Worm (Caenorhabditis elegans) whole organism, late embryonic: ENCODE data around the gene Y97E10AR.6.

Source experiments
- C08G9.2 ChIP-seq: sonication (generic microtip); optimal IDR thresholded peaks from 2 replicates; lab custom pipeline; 2016; ENCODE audit warnings: mild to moderate bottlenecking, missing genetic modification characterization, moderate library complexity, missing compliant biosample characterization
- T23F11.4 ChIP-seq: fragments of 200-800 bp; sonication (Bioruptor generic); optimal IDR thresholded peaks from 2 replicates; lab custom pipeline; 2018; ENCODE audit warnings: mild to moderate bottlenecking, missing genetic modification characterization, missing compliant biosample characterization
- ceh-19 ChIP-seq: fragments of 200-800 bp; sonication (Bioruptor generic); optimal IDR thresholded peaks from 2 replicates; lab custom pipeline; 2018; ENCODE audit warnings: mild to moderate bottlenecking, missing genetic modification characterization, missing compliant biosample characterization
- ceh-2 ChIP-seq: sonication (generic microtip); optimal IDR thresholded peaks from 2 replicates; lab custom pipeline; 2016; ENCODE audit warnings: missing genotype, missing genetic modification characterization, missing compliant biosample characterization
- ceh-30 ChIP-seq: fragments of 150-350 bp; optimal IDR thresholded peaks from 2 replicates; lab custom pipeline; 2014; ENCODE audit warnings: missing biosample characterization, missing genetic modification characterization
- elt-2 ChIP-seq: sonication (generic microtip); optimal IDR thresholded peaks from 2 replicates; lab custom pipeline; 2016; ENCODE audit warnings: missing genetic modification reagents, missing genetic modification characterization, missing compliant biosample characterization
- ets-4 ChIP-seq: sonication (generic microtip); optimal IDR thresholded peaks from 2 replicates; lab custom pipeline; 2016; ENCODE audit warnings: missing genetic modification characterization, missing compliant biosample characterization
- eyg-1 ChIP-seq: sonication (generic microtip); optimal IDR thresholded peaks from 2 replicates; lab custom pipeline; 2016; ENCODE audit warnings: missing genotype, missing genetic modification characterization, missing compliant biosample characterization
- hlh-13 ChIP-seq: fragments of 200-800 bp; sonication (Bioruptor generic); optimal IDR thresholded peaks from 2 replicates; lab custom pipeline; 2018; ENCODE audit warnings: mild to moderate bottlenecking, missing genetic modification characterization, missing compliant biosample characterization
- hlh-8 ChIP-seq: sonication (generic microtip); optimal IDR thresholded peaks from 2 replicates; lab custom pipeline; 2016; ENCODE audit warnings: missing genotype, missing genetic modification characterization, missing compliant biosample characterization
- lin-11 ChIP-seq: fragments of 200-800 bp; sonication (Bioruptor generic); optimal IDR thresholded peaks from 2 replicates; lab custom pipeline; 2018; ENCODE audit warnings: mild to moderate bottlenecking, missing genetic modification characterization, missing compliant biosample characterization
- madf-2 ChIP-seq: sonication (generic microtip); optimal IDR thresholded peaks from 2 replicates; lab custom pipeline; 2017; ENCODE audit warnings: missing genetic modification characterization, missing compliant biosample characterization
- nfya-1 ChIP-seq: sonication (generic microtip); optimal IDR thresholded peaks from 2 replicates; lab custom pipeline; 2017; ENCODE audit warnings: missing genetic modification characterization, mild to moderate bottlenecking, missing compliant biosample characterization, antibody characterized with exemption, moderate library complexity
- pat-9 ChIP-seq: fragments of 200-800 bp; sonication (Bioruptor generic); optimal IDR thresholded peaks from 2 replicates; lab custom pipeline; 2018; ENCODE audit warnings: mild to moderate bottlenecking, missing genetic modification characterization, moderate library complexity, missing compliant biosample characterization
- pax-1 ChIP-seq: fragments of 150-350 bp; optimal IDR thresholded peaks from 2 replicates; lab custom pipeline; 2014; ENCODE audit warnings: missing biosample characterization, missing genetic modification characterization
- pros-1 ChIP-seq: fragments of 150-350 bp; optimal IDR thresholded peaks from 2 replicates; lab custom pipeline; 2014; ENCODE audit warnings: missing biosample characterization, missing genetic modification reagents, missing genetic modification characterization
- syd-9 ChIP-seq: sonication (generic microtip); optimal IDR thresholded peaks from 2 replicates; lab custom pipeline; 2016; ENCODE audit warnings: mild to moderate bottlenecking, missing genetic modification characterization, moderate library complexity, missing compliant biosample characterization
- ttx-3 ChIP-seq: sonication (generic microtip); optimal IDR thresholded peaks from 2 replicates; lab custom pipeline; 2016; ENCODE audit warnings: missing genetic modification reagents, missing genetic modification characterization, missing compliant biosample characterization
- unc-86 ChIP-seq: sonication (generic microtip); optimal IDR thresholded peaks from 2 replicates; lab custom pipeline; 2016; ENCODE audit warnings: missing genetic modification characterization, missing compliant biosample characterization
- ztf-16 ChIP-seq: sonication (generic microtip); optimal IDR thresholded peaks from 2 replicates; lab custom pipeline; 2017; ENCODE audit warnings: missing genetic modification characterization, missing compliant biosample characterization

Gene Y97E10AR.6

ce11 chrV:7970519-7970918 lies 43.2 kb downstream of the Y97E10AR.6 start:
- TF ChIP-seq hlh-8, result no peak
- TF ChIP-seq T23F11.4, result no peak

- TF ChIP-seq unc-86 (tag; lab: Kevin White, UChicago) (no peak), eyg-1 (tag; lab: Kevin White, UChicago) (no peak), ceh-30 (tag; lab: Kevin White, UChicago) (no peak), nfya-1 (tag; lab: Kevin White, UChicago) (no peak)
Measured at ce11 chrV:7969107-7969506, 44.6 kb downstream of the Y97E10AR.6 start, which contains the start of gene che-7. Gene che-7, minus strand, starts transcription at chrV:7969207.

- no peak for TF ChIP-seq pat-9 (tag; lab: Kevin White, UChicago)
- TF ChIP-seq madf-2 (tag; lab: Kevin White, UChicago), result no peak
- TF ChIP-seq elt-2 (tag; lab: Kevin White, UChicago), result no peak
- no peak for TF ChIP-seq lin-11 (tag; lab: Kevin White, UChicago)
- no peak for TF ChIP-seq ttx-3
- no peak for TF ChIP-seq pax-1 (tag; lab: Kevin White, UChicago)
- no peak for TF ChIP-seq syd-9 (tag; lab: Kevin White, UChicago)
- no peak for TF ChIP-seq ztf-16 (tag; lab: Kevin White, UChicago)
- TF ChIP-seq ceh-19 (GFP tag; lab: Kevin White, UChicago), result no peak
- no peak for TF ChIP-seq C08G9.2 (tag; lab: Kevin White, UChicago)
- TF ChIP-seq ets-4, result no peak
- TF ChIP-seq hlh-13 (GFP tag; lab: Kevin White, UChicago), result no peak
- TF ChIP-seq ceh-2 (tag; lab: Kevin White, UChicago), result no peak
- no peak for TF ChIP-seq pros-1 (tag; lab: Kevin White, UChicago)
- TF ChIP-seq, all 69 proteins: peak for 0
Measured at ce11 chrV:7964429-7964828, 49.3 kb downstream of the Y97E10AR.6 start.
